Fruit fly (Drosophila melanogaster) whole organism, pupa: ENCODE data around the gene CG12581.

Experiments
- CG4496 ChIP-seq: fragments of 200-800 bp; sonication (Bioruptor generic); IDR thresholded peaks from 3 replicates; pipeline ENCODE4 v1.3.6; 2022; ENCODE audit warnings: missing biosample characterization, missing genetic modification characterization
- CG8301 ChIP-seq: fragments of 200-800 bp; sonication (Bioruptor generic); optimal IDR thresholded peaks from 2 replicates; lab custom pipeline; 2018; ENCODE audit warnings: missing biosample characterization, mild to moderate bottlenecking, missing genetic modification characterization
- Snoo ChIP-seq: fragments of 200-800 bp; sonication (Bioruptor generic); optimal IDR thresholded peaks from 3 replicates; lab custom pipeline; 2017; ENCODE audit warnings: missing biosample characterization, mild to moderate bottlenecking, missing genetic modification characterization, inconsistent platforms

- TF ChIP-seq Snoo (tag; lab: Kevin White, UChicago) (peak; percentile 28), CG4496 (GFP tag; lab: Robert Waterston, UW) (no peak; the same call in 2 of the 3 replicates), CG8301 (tag; lab: Kevin White, UChicago) (no peak)
These were observed 44.1 kb upstream of the CG12581 start for dm6 chr3R:4130281-4130863.
